Fruit fly (Drosophila melanogaster) S2 (cell line): Measurements from ENCODE around the gene RpL40.

Experiments
- CG8478 ChIP-seq: fragments of >200 bp; optimal IDR thresholded peaks from 2 replicates; lab custom pipeline; 2018
- CTCF ChIP-seq, 2 experiments: fragments of >200 bp; optimal IDR thresholded peaks; 2 replicates each; lab custom pipeline; 2018

DNA sequence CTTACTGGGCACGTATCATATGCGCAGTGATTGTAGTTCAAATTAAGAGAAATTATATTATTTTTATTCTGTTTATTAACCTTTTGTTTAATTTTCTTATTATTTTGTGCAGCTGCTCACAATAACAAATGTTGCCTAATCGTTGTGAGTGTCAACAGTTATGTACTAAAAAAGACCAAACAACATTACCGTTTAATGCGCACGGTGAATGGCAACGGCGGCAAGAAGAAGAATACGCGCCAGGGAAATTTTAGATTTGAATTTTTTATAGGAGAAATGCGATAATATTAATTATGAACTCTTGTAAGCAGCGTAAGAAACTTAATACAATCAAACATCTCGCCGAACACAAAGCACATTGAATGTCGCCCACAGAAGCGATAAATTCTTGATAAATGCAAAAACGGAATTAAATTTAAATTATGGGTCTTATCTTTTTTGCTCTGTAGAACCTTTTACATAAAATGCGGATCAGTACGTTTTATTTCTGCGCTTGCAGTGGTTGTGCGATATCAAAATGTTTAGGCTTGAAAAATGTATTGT lies 39.8 kb upstream of the RpL40 start, which contains the start of the genes Tbcc and lectin-24Db:
- TF ChIP-seq CG8478 (lab: Kevin White, UChicago) (no peak), CTCF (optimal IDR thresholded peaks at IDR 0.05; lab: Kevin White, UChicago) (no peak)
